Fruit fly (Drosophila melanogaster) whole organism, pupa: ENCODE results near the gene CG2217.
A peak's percentile ranks its signal among the peaks of the same experiment; 100 is the strongest.

Experiments used
- CG10348 ChIP-seq: fragments of 200-800 bp; sonication (Bioruptor generic); IDR thresholded peaks from 2 replicates; pipeline ENCODE4 v1.3.6; 2022; ENCODE audit warnings: missing biosample characterization, missing genetic modification characterization
- CG12605 ChIP-seq: fragments of 200-800 bp; sonication (Bioruptor generic); IDR thresholded peaks from 2 replicates; pipeline ENCODE4 v1.3.6; 2022; ENCODE audit warnings: missing biosample characterization, missing genetic modification characterization
- CG13204 ChIP-seq: fragments of 200-800 bp; sonication (Bioruptor generic); optimal IDR thresholded peaks from 2 replicates; lab custom pipeline; 2018; ENCODE audit warnings: missing biosample characterization, mild to moderate bottlenecking, missing genetic modification characterization, moderate library complexity
- CG14655 ChIP-seq: fragments of 200-800 bp; sonication (Bioruptor generic); optimal IDR thresholded peaks from 3 replicates; lab custom pipeline; 2017; ENCODE audit warnings: mild to moderate bottlenecking, missing biosample characterization, missing genetic modification reagents, missing genetic modification characterization
- CG15710 ChIP-seq: fragments of 200-800 bp; sonication (Bioruptor generic); optimal IDR thresholded peaks from 2 replicates; lab custom pipeline; 2018; ENCODE audit warnings: missing biosample characterization, mild to moderate bottlenecking, missing genetic modification characterization, moderate library complexity
- CG17806 ChIP-seq: fragments of 200-800 bp; sonication (Bioruptor generic); optimal IDR thresholded peaks from 2 replicates; lab custom pipeline; 2018; ENCODE audit warnings: missing biosample characterization, mild to moderate bottlenecking, missing genetic modification characterization, moderate library complexity
- CG32121 ChIP-seq: fragments of 200-800 bp; sonication (Bioruptor generic); IDR thresholded peaks from 2 replicates; pipeline ENCODE4 v1.3.6; 2022; ENCODE audit warnings: missing biosample characterization, missing genetic modification characterization
- CG34367 ChIP-seq: fragments of 200-800 bp; sonication (Bioruptor generic); optimal IDR thresholded peaks from 2 replicates; lab custom pipeline; 2018; ENCODE audit warnings: missing biosample characterization, mild to moderate bottlenecking, missing genetic modification characterization
- CG4496 ChIP-seq: fragments of 200-800 bp; sonication (Bioruptor generic); IDR thresholded peaks from 3 replicates; pipeline ENCODE4 v1.3.6; 2022; ENCODE audit warnings: missing biosample characterization, missing genetic modification characterization
- CG8159 ChIP-seq: fragments of 200-800 bp; sonication (Bioruptor generic); optimal IDR thresholded peaks from 3 replicates; lab custom pipeline; 2018; ENCODE audit warnings: missing biosample characterization, mild to moderate bottlenecking, missing genetic modification characterization, moderate library complexity
- CG8301 ChIP-seq: fragments of 200-800 bp; sonication (Bioruptor generic); optimal IDR thresholded peaks from 2 replicates; lab custom pipeline; 2018; ENCODE audit warnings: missing biosample characterization, mild to moderate bottlenecking, missing genetic modification characterization
- CG9948 ChIP-seq: fragments of 200-800 bp; sonication (Bioruptor generic); optimal IDR thresholded peaks from 2 replicates; lab custom pipeline; 2018; ENCODE audit warnings: missing biosample characterization, mild to moderate bottlenecking, missing genetic modification characterization, moderate library complexity
- D1 ChIP-seq: fragments of 200-800 bp; sonication (Bioruptor generic); optimal IDR thresholded peaks from 2 replicates; lab custom pipeline; 2018; ENCODE audit warnings: missing biosample characterization, mild to moderate bottlenecking, missing genetic modification characterization, moderate library complexity
- EcR ChIP-seq: fragments of 200-800 bp; sonication (Bioruptor generic); optimal IDR thresholded peaks from 3 replicates; lab custom pipeline; 2019; ENCODE audit warnings: missing biosample characterization, missing genetic modification characterization, mild to moderate bottlenecking, moderate library complexity, missing genetic modification reagents
- Ets98B ChIP-seq: fragments of 200-800 bp; sonication (Bioruptor generic); IDR thresholded peaks from 2 replicates; pipeline ENCODE4 v1.3.6; 2022; ENCODE audit warnings: missing biosample characterization, missing genetic modification characterization
- Pif1A ChIP-seq: fragments of 200-800 bp; sonication (Bioruptor generic); optimal IDR thresholded peaks from 3 replicates; lab custom pipeline; 2016; ENCODE audit warnings: missing biosample characterization, missing genetic modification characterization
- Pif1B ChIP-seq: fragments of 200-800 bp; sonication (Bioruptor generic); optimal IDR thresholded peaks from 3 replicates; lab custom pipeline; 2016; ENCODE audit warnings: missing biosample characterization, missing genetic modification characterization
- Snoo ChIP-seq: fragments of 200-800 bp; sonication (Bioruptor generic); optimal IDR thresholded peaks from 3 replicates; lab custom pipeline; 2017; ENCODE audit warnings: missing biosample characterization, mild to moderate bottlenecking, missing genetic modification characterization, inconsistent platforms
- fd96Ca ChIP-seq: fragments of 200-800 bp; sonication (Bioruptor generic); IDR thresholded peaks from 3 replicates; pipeline ENCODE4 v1.3.6; 2022; ENCODE audit warnings: missing biosample characterization, missing genetic modification characterization
- gl ChIP-seq: fragments of 200-800 bp; sonication (Bioruptor generic); optimal IDR thresholded peaks from 2 replicates; lab custom pipeline; 2018; ENCODE audit warnings: missing biosample characterization, mild to moderate bottlenecking, missing genetic modification characterization
- rn ChIP-seq: fragments of 200-800 bp; sonication (Bioruptor generic); IDR thresholded peaks from 2 replicates; pipeline ENCODE4 v1.3.6; 2022; ENCODE audit warnings: missing biosample characterization, missing genetic modification characterization

CG2217 gene

dm6 chr3R:30461608-30462243 is 39.0 kb upstream of the CG2217 start:
- TF ChIP-seq CG12605 (GFP tag; lab: Robert Waterston, UW) (peak; percentile 65), CG9948 (tag; lab: Kevin White, UChicago) (peak; percentile 55), rn (GFP tag; lab: Robert Waterston, UW) (no peak), gl (tag; lab: Kevin White, UChicago) (no peak), D1 (tag; lab: Kevin White, UChicago) (no peak), CG14655 (GFP tag; lab: Kevin White, UChicago) (no peak), CG32121 (peak; percentile 63), CG4496 (GFP tag; lab: Robert Waterston, UW) (peak; percentile 41; the same call in 2 of the 3 replicates), Ets98B (GFP tag; lab: Robert Waterston, UW) (peak; percentile 56; the same call in 1 of the 2 replicates), CG15710 (peak; percentile 67), CG13204 (GFP tag; lab: Kevin White, UChicago) (peak; percentile 59), CG34367 (peak; percentile 58), Snoo (tag; lab: Kevin White, UChicago) (peak; percentile 36), CG8159 (peak; percentile 66), EcR (GFP tag; lab: Kevin White, UChicago) (peak; percentile 58), fd96Ca (no peak), CG17806 (tag; lab: Kevin White, UChicago) (peak; percentile 58), CG10348 (GFP tag; lab: Robert Waterston, UW) (no peak), Pif1A (GFP tag; lab: Kevin White, UChicago) (no peak), Pif1B (peak; percentile 48), CG8301 (tag; lab: Kevin White, UChicago) (peak; percentile 63)

DNA sequence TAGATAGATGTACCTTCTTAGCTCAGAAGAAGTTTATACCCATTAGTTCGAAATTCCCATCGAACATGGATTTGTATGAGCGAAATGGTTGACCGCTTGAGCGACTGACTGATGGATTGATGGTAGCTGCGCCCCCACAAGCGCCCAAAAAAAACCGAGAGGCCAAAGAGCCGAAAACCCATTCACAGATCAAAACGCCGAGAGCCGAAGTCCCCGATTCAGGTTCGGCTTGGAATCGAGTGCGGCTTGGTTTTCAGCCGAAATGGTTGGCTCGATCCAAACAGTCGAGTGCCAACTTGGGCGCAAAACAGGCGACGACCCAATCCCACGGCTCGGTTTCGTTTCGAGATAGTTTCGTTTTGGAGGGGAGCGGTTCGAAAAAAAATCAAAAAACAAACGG is 37.4 kb upstream of the CG2217 start:
- TF ChIP-seq CG4496 (GFP tag; lab: Robert Waterston, UW) (0 out of 3 replicates have a peak, but pooled peaks have one; percentile 13), CG34367 (no peak), CG32121 (0 out of 2 replicates have a peak, but pooled peaks have one; percentile 41)
- TF ChIP-seq, all 21 proteins: peak for 2

- TF ChIP-seq CG14655 (GFP tag; lab: Kevin White, UChicago) (no peak), CG13204 (GFP tag; lab: Kevin White, UChicago) (no peak), Pif1B (no peak), Snoo (tag; lab: Kevin White, UChicago) (no peak), CG15710 (no peak), rn (GFP tag; lab: Robert Waterston, UW) (no peak), CG10348 (GFP tag; lab: Robert Waterston, UW) (no peak), fd96Ca (no peak), Pif1A (GFP tag; lab: Kevin White, UChicago) (no peak), CG9948 (tag; lab: Kevin White, UChicago) (no peak), CG17806 (tag; lab: Kevin White, UChicago) (no peak), Ets98B (GFP tag; lab: Robert Waterston, UW) (no peak), gl (tag; lab: Kevin White, UChicago) (no peak), CG8159 (no peak), CG34367 (no peak), CG12605 (GFP tag; lab: Robert Waterston, UW) (no peak), CG8301 (tag; lab: Kevin White, UChicago) (no peak)
These were observed 36.5 kb upstream of the CG2217 start, which contains the start of the genes CG2224 and CDase for dm6 chr3R:30459066-30459935. Gene CG2224 (minus strand): TSS chr3R:30459300. Gene CDase (plus strand): TSS chr3R:30459521.

DNA sequence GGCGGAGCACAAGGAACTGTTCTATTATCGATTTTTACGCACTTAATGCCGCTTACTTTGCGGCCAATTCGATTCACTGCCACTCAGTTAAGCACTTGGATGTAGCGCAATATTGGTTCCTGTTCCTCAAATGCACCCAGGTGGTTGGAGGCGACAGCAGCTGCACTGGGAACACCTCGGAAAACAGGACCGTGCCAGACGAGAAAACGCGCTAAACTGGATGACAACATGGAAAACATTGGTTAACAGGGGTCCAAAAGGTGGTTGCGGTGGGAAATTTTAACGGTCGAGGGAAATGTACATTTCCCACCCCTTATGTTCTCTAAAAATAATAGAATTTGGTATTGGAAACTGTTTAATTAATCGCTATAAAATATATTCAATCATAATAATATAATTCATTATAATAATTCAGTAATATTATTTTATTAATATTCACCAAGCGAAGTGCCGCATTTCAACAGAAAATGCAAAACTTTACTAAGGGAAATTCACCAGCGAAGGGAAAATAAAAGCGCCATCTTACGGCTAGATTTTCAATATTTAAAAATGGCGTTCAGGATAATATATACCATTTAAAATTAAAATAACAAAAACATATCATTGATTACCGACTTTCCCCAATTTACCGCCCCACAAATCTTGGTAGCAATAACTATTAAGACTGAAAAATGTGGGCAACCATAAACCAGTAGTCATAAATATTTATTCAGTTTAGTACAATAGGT is 33.2 kb upstream of the CG2217 start, which contains the start of gene aralar1:
Gene aralar1, minus strand, starts transcription at position 51 of the 728 bp plus-strand sequence.
- TF ChIP-seq Pif1B: no peak

dm6 chr3R:30454442-30454841 is 31.7 kb upstream of the CG2217 start:
- TF ChIP-seq rn (GFP tag; lab: Robert Waterston, UW) (no peak), CG9948 (tag; lab: Kevin White, UChicago) (no peak), CG17806 (tag; lab: Kevin White, UChicago) (no peak), CG14655 (GFP tag; lab: Kevin White, UChicago) (no peak), CG8301 (tag; lab: Kevin White, UChicago) (no peak), CG32121 (no peak), EcR (GFP tag; lab: Kevin White, UChicago) (no peak), D1 (tag; lab: Kevin White, UChicago) (no peak), CG4496 (GFP tag; lab: Robert Waterston, UW) (no peak)
